Worm (Caenorhabditis elegans): ENCODE data around the gene sdc-1.

DNA sequence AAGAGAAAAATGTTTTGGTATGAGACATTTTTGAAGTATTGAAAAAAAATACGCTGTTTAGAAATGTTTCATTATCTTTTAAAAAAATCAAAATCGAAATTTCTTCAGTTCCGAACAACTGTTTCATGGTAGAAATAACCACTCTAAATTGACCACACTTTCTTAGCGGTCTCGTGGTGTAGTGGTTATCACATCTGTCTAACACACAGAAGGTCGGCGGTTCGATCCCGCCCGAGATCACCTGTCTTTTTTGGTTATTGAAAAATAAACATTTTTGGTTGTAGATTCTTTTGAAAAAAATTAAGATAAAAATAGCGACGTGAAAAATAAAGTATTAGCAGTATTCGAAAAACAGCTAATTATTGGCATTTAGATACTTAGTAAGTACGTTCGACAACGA is 24.9 kb downstream of the sdc-1 start:
- TF ChIP-seq Y67H2A.10 (GFP tag; conservative IDR thresholded peaks at IDR 0.05): no peak
- TF ChIP-seq lir-1 (GFP tag; conservative IDR thresholded peaks at IDR 0.05): no peak
- TF ChIP-seq unc-130 (GFP tag; optimal IDR thresholded peaks at IDR 0.05): no peak
- TF ChIP-seq ama-1 (optimal IDR thresholded peaks at IDR 0.05): no peak
- no peak for TF ChIP-seq ama-1 (GFP tag; optimal IDR thresholded peaks at IDR 0.05)
- TF ChIP-seq egl-18 (GFP tag; IDR thresholded peaks at IDR 0.05): no peak
- TF ChIP-seq nhr-27 (tag; optimal IDR thresholded peaks at IDR 0.05): no peak
- TF ChIP-seq F52B5.7 (tag; optimal IDR thresholded peaks at IDR 0.05): no peak
- peak; percentile 4 for TF ChIP-seq athp-1 (tag; optimal IDR thresholded peaks at IDR 0.05)
- no peak for TF ChIP-seq madf-8 (GFP tag; conservative IDR thresholded peaks at IDR 0.05)
- TF ChIP-seq aptf-3 (GFP tag; IDR thresholded peaks at IDR 0.05): no peak
- peak; percentile 71 for TF ChIP-seq snpc-4 (GFP tag; optimal IDR thresholded peaks at IDR 0.05)
- peak in 3 of 4 experiments; percentile 58 to 76 (median 61) for TF ChIP-seq snpc-4 (tag; optimal IDR thresholded peaks at IDR 0.05)
- no peak for TF ChIP-seq nfya-2 (GFP tag; IDR thresholded peaks at IDR 0.05)
- peak; percentile 23 for TF ChIP-seq ztf-18 (tag; optimal IDR thresholded peaks at IDR 0.05)
- TF ChIP-seq cebp-2 (GFP tag; IDR thresholded peaks at IDR 0.05): 0 out of 2 replicates have a peak, but pooled peaks have one; percentile 52
